Worm (Caenorhabditis elegans) whole organism, mixed stage, embryonic: Measurements from ENCODE around the gene Y26E6A.2.

Experiments used
- M03D4.4 ChIP-seq: sonication (generic microtip); optimal IDR thresholded peaks from 2 replicates; lab custom pipeline; 2017; ENCODE audit warnings: mild to moderate bottlenecking, missing genetic modification characterization, missing compliant biosample characterization
- bed-3 ChIP-seq: fragments of 200-800 bp; sonication (Bioruptor generic); optimal IDR thresholded peaks from 3 replicates; lab custom pipeline; 2018; ENCODE audit warnings: mild to moderate bottlenecking, missing genetic modification characterization, moderate library complexity, missing compliant biosample characterization
- blmp-1 ChIP-seq: fragments of 150-350 bp; optimal IDR thresholded peaks from 2 replicates; lab custom pipeline; 2014; ENCODE audit warnings: missing biosample characterization, missing genetic modification characterization
- ceh-43 ChIP-seq: fragments of 200-800 bp; sonication (Bioruptor generic); optimal IDR thresholded peaks from 2 replicates; lab custom pipeline; 2018; ENCODE audit warnings: mild to moderate bottlenecking, missing genetic modification characterization, moderate library complexity, missing compliant biosample characterization
- ces-1 ChIP-seq: fragments of 150-350 bp; optimal IDR thresholded peaks from 2 replicates; lab custom pipeline; 2014; ENCODE audit warnings: missing biosample characterization, missing genetic modification reagents, missing genetic modification characterization
- cnd-1 ChIP-seq: fragments of 200-800 bp; sonication (Bioruptor generic); optimal IDR thresholded peaks from 2 replicates; lab custom pipeline; 2018; ENCODE audit warnings: mild to moderate bottlenecking, missing genetic modification characterization, missing compliant biosample characterization
- elt-1 ChIP-seq: sonication (generic microtip); optimal IDR thresholded peaks from 2 replicates; lab custom pipeline; 2017; ENCODE audit warnings: missing genetic modification characterization, mild to moderate bottlenecking, missing compliant biosample characterization, antibody characterized with exemption, moderate library complexity, borderline replicate concordance; ENCODE audit not compliant: insufficient read depth
- elt-3 ChIP-seq: fragments of 150-350 bp; optimal IDR thresholded peaks from 2 replicates; lab custom pipeline; 2014; ENCODE audit warnings: missing biosample characterization, missing genetic modification characterization
- flh-1 ChIP-seq: fragments of 200-800 bp; sonication (Bioruptor generic); optimal IDR thresholded peaks from 2 replicates; lab custom pipeline; 2018; ENCODE audit warnings: mild to moderate bottlenecking, missing genetic modification characterization, moderate library complexity, missing compliant biosample characterization
- ham-2 ChIP-seq: fragments of 200-800 bp; sonication (Bioruptor generic); optimal IDR thresholded peaks from 2 replicates; lab custom pipeline; 2018; ENCODE audit warnings: mild to moderate bottlenecking, missing genetic modification characterization, missing compliant biosample characterization
- lin-13 ChIP-seq: fragments of 150-350 bp; optimal IDR thresholded peaks from 2 replicates; lab custom pipeline; 2014; ENCODE audit warnings: missing biosample characterization, missing genetic modification characterization
- lin-32 ChIP-seq: fragments of 200-800 bp; sonication (Bioruptor generic); optimal IDR thresholded peaks from 2 replicates; lab custom pipeline; 2018; ENCODE audit warnings: mild to moderate bottlenecking, missing genetic modification characterization, missing compliant biosample characterization
- lsy-2 ChIP-seq: fragments of 150-350 bp; optimal IDR thresholded peaks from 2 replicates; lab custom pipeline; 2014; ENCODE audit warnings: missing biosample characterization, missing genetic modification characterization
- mab-5 ChIP-seq: fragments of 150-350 bp; optimal IDR thresholded peaks from 2 replicates; lab custom pipeline; 2014; ENCODE audit warnings: missing biosample characterization, missing genetic modification characterization
- mep-1 ChIP-seq: fragments of 150-350 bp; optimal IDR thresholded peaks from 2 replicates; lab custom pipeline; 2017; ENCODE audit warnings: missing biosample characterization, missing genetic modification reagents, missing genetic modification characterization, inconsistent platforms
- mls-2 ChIP-seq: sonication (generic microtip); optimal IDR thresholded peaks from 2 replicates; lab custom pipeline; 2016; ENCODE audit warnings: mild to moderate bottlenecking, missing genetic modification characterization, moderate library complexity, missing compliant biosample characterization
- nhr-12 ChIP-seq: fragments of 150-350 bp; optimal IDR thresholded peaks from 2 replicates; lab custom pipeline; 2014; ENCODE audit warnings: missing biosample characterization, missing genetic modification characterization
- nhr-2 ChIP-seq: fragments of 150-350 bp; optimal IDR thresholded peaks from 2 replicates; lab custom pipeline; 2014; ENCODE audit warnings: missing biosample characterization, missing genetic modification characterization
- nhr-237 ChIP-seq: fragments of 150-350 bp; optimal IDR thresholded peaks from 2 replicates; lab custom pipeline; 2014; ENCODE audit warnings: missing biosample characterization, missing genetic modification characterization
- nhr-28 ChIP-seq: fragments of 150-350 bp; optimal IDR thresholded peaks from 2 replicates; lab custom pipeline; 2014; ENCODE audit warnings: missing biosample characterization, missing genetic modification characterization
- nhr-76 ChIP-seq: sonication (generic microtip); optimal IDR thresholded peaks from 2 replicates; lab custom pipeline; 2017; ENCODE audit warnings: missing biosample characterization, missing genetic modification characterization
- pha-4 ChIP-seq: fragments of 150-350 bp; optimal IDR thresholded peaks from 2 replicates; lab custom pipeline; 2018; ENCODE audit warnings: missing biosample characterization, missing genetic modification reagents, missing genetic modification characterization
- sem-2 ChIP-seq: fragments of 200-800 bp; sonication (Bioruptor generic); optimal IDR thresholded peaks from 2 replicates; lab custom pipeline; 2018; ENCODE audit warnings: mild to moderate bottlenecking, missing genetic modification characterization, missing compliant biosample characterization
- snpc-4 ChIP-seq: fragments of 150-350 bp; optimal IDR thresholded peaks from 2 replicates; lab custom pipeline; 2014; ENCODE audit warnings: missing biosample characterization, missing genetic modification characterization
- tbx-8 ChIP-seq: fragments of 200-800 bp; sonication (Bioruptor generic); optimal IDR thresholded peaks from 2 replicates; lab custom pipeline; 2018; ENCODE audit warnings: mild to moderate bottlenecking, missing genetic modification characterization, moderate library complexity, missing compliant biosample characterization
- unc-120 ChIP-seq: sonication (generic microtip); optimal IDR thresholded peaks from 2 replicates; lab custom pipeline; 2017; ENCODE audit warnings: missing genetic modification characterization, missing compliant biosample characterization; ENCODE audit not compliant: poor library complexity, severe bottlenecking
- unc-39 ChIP-seq: fragments of 150-350 bp; optimal IDR thresholded peaks from 2 replicates; lab custom pipeline; 2014; ENCODE audit warnings: missing biosample characterization, missing genetic modification characterization
- unc-62 ChIP-seq: fragments of 150-350 bp; optimal IDR thresholded peaks from 2 replicates; lab custom pipeline; 2014; ENCODE audit warnings: missing biosample characterization, missing genetic modification reagents, missing genetic modification characterization
- zip-8 ChIP-seq: fragments of 150-350 bp; optimal IDR thresholded peaks from 2 replicates; lab custom pipeline; 2014; ENCODE audit warnings: missing biosample characterization, missing genetic modification characterization

Gene Y26E6A.2

ce11 chrX:13918143-13918542 is 4.0 kb upstream of the Y26E6A.2 start:
- TF ChIP-seq elt-3 = no peak
- no peak for TF ChIP-seq mab-5 (tag; lab: Kevin White, UChicago)
- TF ChIP-seq elt-1 (tag; lab: Kevin White, UChicago) = no peak
- TF ChIP-seq nhr-76 (tag; lab: Kevin White, UChicago) = no peak
- no peak for TF ChIP-seq nhr-12 (tag; lab: Kevin White, UChicago)
- TF ChIP-seq nhr-28 (tag; lab: Kevin White, UChicago) = no peak
- no peak for TF ChIP-seq cnd-1 (tag; lab: Kevin White, UChicago)
- TF ChIP-seq ceh-43 (GFP tag; lab: Kevin White, UChicago) = no peak
- TF ChIP-seq zip-8 (tag; lab: Kevin White, UChicago) = no peak
- no peak for TF ChIP-seq bed-3 (GFP tag; lab: Kevin White, UChicago)
- TF ChIP-seq M03D4.4 = no peak
- TF ChIP-seq unc-120 = no peak
- TF ChIP-seq ham-2 (GFP tag; lab: Kevin White, UChicago) = no peak
- TF ChIP-seq tbx-8 = no peak
- no peak for TF ChIP-seq lsy-2

DNA sequence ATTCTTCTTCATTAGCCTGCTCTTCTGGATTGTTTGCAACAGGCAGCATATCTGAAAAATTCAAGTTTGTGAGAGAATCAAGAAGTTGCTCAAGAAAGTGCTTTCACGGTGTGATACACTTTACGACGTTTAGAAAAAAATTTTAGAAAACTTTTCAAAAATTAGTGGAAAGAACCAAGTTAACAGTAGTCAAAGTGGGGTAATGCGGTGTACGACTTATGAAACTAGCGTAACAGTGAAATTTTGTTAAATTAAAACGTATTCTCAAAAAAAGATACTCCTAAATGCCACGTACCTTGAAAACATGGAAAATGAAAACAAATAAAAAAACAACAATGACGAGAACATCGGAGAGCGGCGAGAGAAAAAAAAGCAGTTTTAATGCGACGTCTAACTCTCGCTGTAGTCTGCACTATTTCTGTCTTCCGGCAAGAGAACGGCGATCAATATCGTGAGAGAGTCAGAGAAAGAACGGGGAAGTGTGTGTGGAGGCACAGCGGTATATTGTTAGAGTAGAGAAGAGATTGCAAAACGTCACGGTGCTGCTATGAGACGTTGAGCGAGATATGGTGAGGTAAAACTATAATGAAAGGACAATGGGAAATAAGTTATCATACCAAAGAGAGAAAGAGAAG is 3.0 kb upstream of the Y26E6A.2 start, which contains the start of gene ekl-5:
TSS of gene ekl-5 (minus strand) at position 51 of the 635 bp plus-strand sequence.
- TF ChIP-seq sem-2 (GFP tag; lab: Kevin White, UChicago) (no peak), blmp-1 (no peak), flh-1 (GFP tag; lab: Kevin White, UChicago) (no peak), lin-13 (tag; lab: Kevin White, UChicago) (peak; percentile 48), ham-2 (GFP tag; lab: Kevin White, UChicago) (no peak), elt-3 (peak; percentile 90), mep-1 (peak; percentile 31), snpc-4 (tag; lab: Kevin White, UChicago) (no peak), unc-120 (no peak), unc-39 (tag; lab: Kevin White, UChicago) (no peak), nhr-237 (tag; lab: Kevin White, UChicago) (no peak), ces-1 (GFP tag; lab: Kevin White, UChicago) (peak; percentile 56), pha-4 (peak; percentile 44), bed-3 (GFP tag; lab: Kevin White, UChicago) (no peak)
- TF ChIP-seq, all 35 proteins: peak for 5

DNA sequence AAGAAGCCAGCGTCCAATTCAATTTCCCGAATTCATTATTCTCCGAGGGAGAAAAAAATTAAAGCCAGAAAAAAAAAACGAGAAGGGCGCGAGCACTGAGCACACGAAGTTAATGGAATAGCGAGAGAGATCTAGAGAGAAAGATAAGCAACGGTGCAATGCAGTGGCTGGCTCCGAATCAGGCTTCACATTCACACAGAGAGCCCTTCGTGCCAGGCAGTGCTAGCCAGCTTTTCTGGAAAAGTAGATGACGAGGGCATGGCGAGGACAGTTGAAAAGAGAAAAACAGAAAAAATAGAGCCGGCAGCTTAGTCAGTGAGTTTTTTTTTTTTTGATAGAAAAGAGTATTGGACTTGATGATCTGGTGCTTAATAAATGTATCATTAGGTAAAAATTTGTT is 548 bp downstream of the Y26E6A.2 start:
- TF ChIP-seq nhr-28 (tag; lab: Kevin White, UChicago) (no peak), ces-1 (GFP tag; lab: Kevin White, UChicago) (no peak), unc-62 (GFP tag; lab: Kevin White, UChicago) (no peak), ceh-43 (GFP tag; lab: Kevin White, UChicago) (no peak), blmp-1 (no peak), lsy-2 (no peak), lin-13 (tag; lab: Kevin White, UChicago) (no peak), flh-1 (GFP tag; lab: Kevin White, UChicago) (no peak), pha-4 (no peak), mls-2 (no peak)

ce11 chrX:13909850-13910249 is 4.3 kb downstream of the Y26E6A.2 start, which contains the start of gene Y26E6A.3:
Gene Y26E6A.3, minus strand, starts transcription at chrX:13909950.
- TF ChIP-seq blmp-1 = no peak
- no peak for TF ChIP-seq nhr-2
- no peak for TF ChIP-seq ceh-43 (GFP tag; lab: Kevin White, UChicago)

DNA sequence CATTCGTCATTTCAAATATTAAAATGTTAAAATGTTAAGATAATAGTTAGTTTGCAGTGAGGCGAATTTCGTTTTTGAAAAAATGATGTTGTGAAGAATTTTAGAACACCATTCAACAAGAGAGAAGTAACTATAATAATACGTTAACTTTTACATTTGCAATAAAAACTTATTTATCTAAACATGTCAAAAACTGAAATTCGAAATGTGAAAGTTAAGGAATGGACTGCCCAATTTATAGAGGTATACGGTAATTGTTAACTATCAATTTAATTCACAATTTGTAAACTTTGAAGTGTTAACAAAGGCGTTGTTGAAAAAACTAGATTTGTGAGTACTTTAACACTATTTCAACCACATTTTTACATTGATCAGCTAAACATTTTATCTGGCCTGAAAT is 10.4 kb downstream of the Y26E6A.2 start:
- no peak for TF ChIP-seq M03D4.4
- no peak for TF ChIP-seq mab-5 (tag; lab: Kevin White, UChicago)
- no peak for TF ChIP-seq ham-2 (GFP tag; lab: Kevin White, UChicago)
- no peak for TF ChIP-seq zip-8 (tag; lab: Kevin White, UChicago)
- no peak for TF ChIP-seq elt-3
- TF ChIP-seq nhr-76 (tag; lab: Kevin White, UChicago) = no peak
- TF ChIP-seq mls-2 = no peak
- TF ChIP-seq lin-32 = no peak
- TF ChIP-seq snpc-4 (tag; lab: Kevin White, UChicago) = no peak
- TF ChIP-seq nhr-12 (tag; lab: Kevin White, UChicago) = no peak
- no peak for TF ChIP-seq unc-39 (tag; lab: Kevin White, UChicago)
- no peak for TF ChIP-seq sem-2 (GFP tag; lab: Kevin White, UChicago)
- TF ChIP-seq unc-62 (GFP tag; lab: Kevin White, UChicago) = no peak
- TF ChIP-seq, all 35 proteins: peak for 0
